Worm (Caenorhabditis elegans) whole organism, midembryonic: ENCODE data around the gene rol-1.
"Not testable (repeated sequence)": the region's sequence is repeated elsewhere in the genome, so short reads cannot be mapped to it uniquely, and the experiment has no call there.

Source experiments
- T22C8.4 ChIP-seq: fragments of 200-800 bp; sonication (Bioruptor generic); IDR thresholded peaks from 2 replicates; pipeline ENCODE4 v1.3.6; 2022; ENCODE audit warnings: missing genetic modification characterization, missing compliant biosample characterization
- cog-1 ChIP-seq: sonication (generic microtip); optimal IDR thresholded peaks from 2 replicates; lab custom pipeline; 2016; ENCODE audit warnings: missing genetic modification characterization, missing compliant biosample characterization
- flt-1 ChIP-seq: fragments of 200-800 bp; sonication (Bioruptor generic); IDR thresholded peaks from 2 replicates; pipeline ENCODE4 v1.3.6; 2022; ENCODE audit warnings: missing genetic modification characterization, missing compliant biosample characterization
- klf-2 ChIP-seq: fragments of 200-800 bp; sonication (Bioruptor generic); conservative IDR thresholded peaks from 2 replicates; pipeline ENCODE4 v1.3.6; 2022; ENCODE audit warnings: missing genetic modification reagents, missing genetic modification characterization, missing compliant biosample characterization
- med-1 ChIP-seq: sonication (generic microtip); optimal IDR thresholded peaks from 2 replicates; lab custom pipeline; 2017; ENCODE audit warnings: missing genetic modification characterization, mild to moderate bottlenecking, missing compliant biosample characterization, antibody characterized with exemption, missing genetic modification reagents; ENCODE audit not compliant: insufficient read depth
- ref-1 ChIP-seq: fragments of 200-800 bp; sonication (Bioruptor generic); conservative IDR thresholded peaks from 2 replicates; pipeline ENCODE4 v1.3.6; 2022; ENCODE audit warnings: missing genetic modification reagents, missing genetic modification characterization, missing compliant biosample characterization
- tab-1 ChIP-seq: fragments of 200-800 bp; sonication (Bioruptor generic); IDR thresholded peaks from 2 replicates; pipeline ENCODE4 v1.3.6; 2022; ENCODE audit warnings: missing genetic modification characterization, missing compliant biosample characterization
- ztf-23 ChIP-seq: fragments of 200-800 bp; sonication (Bioruptor generic); IDR thresholded peaks from 2 replicates; pipeline ENCODE4 v1.3.6; 2022; ENCODE audit warnings: missing genetic modification reagents, missing genetic modification characterization, missing compliant biosample characterization
- ztf-29 ChIP-seq: fragments of 200-800 bp; sonication (Bioruptor generic); IDR thresholded peaks from 2 replicates; pipeline ENCODE4 v1.3.6; 2022; ENCODE audit warnings: missing genetic modification reagents, missing genetic modification characterization, missing compliant biosample characterization

Gene rol-1

ce11 chrII:12164539-12164938, 7.8 kb upstream of the rol-1 start, which contains the start of gene Y57A10A.8:
Gene Y57A10A.8 (plus strand): TSS chrII:12164839.
- not testable (repeated sequence) for TF ChIP-seq ztf-29 (GFP tag; lab: Robert Waterston, UW); ref-1 (GFP tag; lab: Robert Waterston, UW); cog-1 (tag; lab: Kevin White, UChicago)

- TF ChIP-seq ztf-29 (GFP tag; lab: Robert Waterston, UW) (peak; percentile 74; the same call in 1 of the 2 replicates), tab-1 (GFP tag; lab: Robert Waterston, UW) (no peak)
Observed at ce11 chrII:12169487-12170128, 2.8 kb upstream of the rol-1 start.

- no peak for TF ChIP-seq cog-1 (tag; lab: Kevin White, UChicago)
Observed at ce11 chrII:12175398-12175797, 3.0 kb downstream of the rol-1 start.

- TF ChIP-seq ztf-29 (GFP tag; lab: Robert Waterston, UW), result no peak
- no peak for TF ChIP-seq ztf-23 (GFP tag; lab: Robert Waterston, UW)
- TF ChIP-seq ref-1 (GFP tag; lab: Robert Waterston, UW), result no peak
- no peak for TF ChIP-seq tab-1 (GFP tag; lab: Robert Waterston, UW)
- no peak for TF ChIP-seq med-1
- TF ChIP-seq T22C8.4, result peak; percentile 84
- TF ChIP-seq flt-1 (GFP tag; lab: Robert Waterston, UW), result no peak
- TF ChIP-seq cog-1 (tag; lab: Kevin White, UChicago), result no peak
Observed at ce11 chrII:12176521-12176920, 4.1 kb downstream of the rol-1 start.

- TF ChIP-seq cog-1 (tag; lab: Kevin White, UChicago), result no peak
- no peak for TF ChIP-seq med-1
- no peak for TF ChIP-seq ztf-29 (GFP tag; lab: Robert Waterston, UW)
- TF ChIP-seq tab-1 (GFP tag; lab: Robert Waterston, UW), result no peak
- no peak for TF ChIP-seq flt-1 (GFP tag; lab: Robert Waterston, UW)
- TF ChIP-seq klf-2 (GFP tag; lab: Robert Waterston, UW), result no peak
- no peak for TF ChIP-seq T22C8.4
- no peak for TF ChIP-seq ztf-23 (GFP tag; lab: Robert Waterston, UW)
- TF ChIP-seq ref-1 (GFP tag; lab: Robert Waterston, UW), result no peak
Observed at ce11 chrII:12184857-12185256, 12.5 kb downstream of the rol-1 start, which contains the start of gene Y57A10A.13. Gene Y57A10A.13 (minus strand): TSS chrII:12184902.

- TF ChIP-seq cog-1 (tag; lab: Kevin White, UChicago) (no peak), tab-1 (GFP tag; lab: Robert Waterston, UW) (no peak), ref-1 (GFP tag; lab: Robert Waterston, UW) (no peak), med-1 (no peak), T22C8.4 (no peak), flt-1 (GFP tag; lab: Robert Waterston, UW) (no peak), ztf-29 (GFP tag; lab: Robert Waterston, UW) (no peak), ztf-23 (GFP tag; lab: Robert Waterston, UW) (no peak), klf-2 (GFP tag; lab: Robert Waterston, UW) (no peak)
Observed at ce11 chrII:12185710-12186109, 13.3 kb downstream of the rol-1 start, which contains the start of gene Y57A10A.14. Gene Y57A10A.14 (plus strand): TSS chrII:12185937.

ce11 chrII:12186726-12187125, 14.4 kb downstream of the rol-1 start:
- no peak for TF ChIP-seq ref-1 (GFP tag; lab: Robert Waterston, UW)
- TF ChIP-seq cog-1 (tag; lab: Kevin White, UChicago), result no peak
- no peak for TF ChIP-seq T22C8.4

- TF ChIP-seq ztf-29 (GFP tag; lab: Robert Waterston, UW), result no peak
- no peak for TF ChIP-seq ref-1 (GFP tag; lab: Robert Waterston, UW)
- no peak for TF ChIP-seq klf-2 (GFP tag; lab: Robert Waterston, UW)
- no peak for TF ChIP-seq flt-1 (GFP tag; lab: Robert Waterston, UW)
- TF ChIP-seq T22C8.4, result no peak
- TF ChIP-seq tab-1 (GFP tag; lab: Robert Waterston, UW), result no peak
- TF ChIP-seq ztf-23 (GFP tag; lab: Robert Waterston, UW), result no peak
- TF ChIP-seq cog-1 (tag; lab: Kevin White, UChicago), result no peak
- no peak for TF ChIP-seq med-1
Observed at ce11 chrII:12189193-12189592, 16.8 kb downstream of the rol-1 start.

ce11 chrII:12199209-12199608, 26.8 kb downstream of the rol-1 start:
- TF ChIP-seq T22C8.4, result peak; percentile 76
- TF ChIP-seq ztf-29 (GFP tag; lab: Robert Waterston, UW), result no peak

- TF ChIP-seq klf-2 (GFP tag; lab: Robert Waterston, UW) (0 out of 2 replicates have a peak, but pooled peaks have one; percentile 21), med-1 (no peak), flt-1 (GFP tag; lab: Robert Waterston, UW) (no peak), T22C8.4 (peak; percentile 80)
Observed at ce11 chrII:12199912-12200637, 27.7 kb downstream of the rol-1 start, which contains the start of gene polg-1. Gene polg-1 (minus strand): TSS chrII:12199962.
